Worm (Caenorhabditis elegans): ENCODE data around the gene got-2.2.
A peak's percentile ranks its signal among the peaks of the same experiment; 100 is the strongest.

got-2.2 gene

DNA sequence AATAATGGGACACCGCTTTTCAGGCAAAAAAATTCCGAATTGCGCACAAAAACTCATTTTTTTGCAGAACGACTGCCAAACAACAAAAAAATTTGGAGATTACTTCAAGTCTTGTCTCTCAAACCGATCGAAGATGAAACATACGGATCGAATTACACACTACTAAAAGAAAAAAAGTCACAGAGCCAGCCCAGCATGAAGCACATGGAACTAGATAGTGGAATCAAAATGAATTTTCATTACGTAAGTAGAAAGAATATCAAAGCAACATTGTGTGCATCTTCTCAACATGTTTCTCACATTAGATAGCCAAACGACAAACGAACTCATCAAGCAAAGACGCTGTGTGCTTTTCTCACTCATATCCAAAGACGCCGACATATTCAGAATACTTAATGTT, 19.7 kb upstream of the got-2.2 start:
- no peak for TF ChIP-seq lin-39 (tag; optimal IDR thresholded peaks at IDR 0.05)
- no peak for TF ChIP-seq lin-15B (tag; optimal IDR thresholded peaks at IDR 0.05)
- no peak for TF ChIP-seq ceh-16 (tag; optimal IDR thresholded peaks at IDR 0.05)
- no peak for TF ChIP-seq nhr-76 (tag; optimal IDR thresholded peaks at IDR 0.05)
- no peak for TF ChIP-seq snpc-4 (tag; optimal IDR thresholded peaks at IDR 0.05)

DNA sequence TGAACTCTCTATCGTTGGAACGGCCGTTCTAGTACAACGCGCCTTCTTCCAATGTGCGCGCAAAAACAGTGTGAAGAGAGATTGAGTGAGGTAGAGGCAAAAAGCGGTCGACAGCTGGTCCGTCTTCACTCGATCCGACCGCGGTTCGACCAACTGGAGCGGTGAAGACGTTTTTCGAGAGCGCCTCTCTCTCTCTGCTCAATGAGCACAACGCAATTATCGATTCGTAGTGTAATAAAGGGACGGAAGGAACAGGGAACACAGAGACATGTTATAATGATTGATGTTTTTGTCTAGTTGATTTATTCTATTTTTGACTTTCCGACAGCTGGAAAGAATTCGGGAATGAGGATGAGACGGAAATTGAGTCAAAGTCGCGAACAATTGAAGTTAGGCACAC, 15.9 kb upstream of the got-2.2 start:
- no peak for TF ChIP-seq ZK546.5 (tag; optimal IDR thresholded peaks at IDR 0.05)
- peak; percentile 6 for TF ChIP-seq lin-39 (tag; optimal IDR thresholded peaks at IDR 0.05)

DNA sequence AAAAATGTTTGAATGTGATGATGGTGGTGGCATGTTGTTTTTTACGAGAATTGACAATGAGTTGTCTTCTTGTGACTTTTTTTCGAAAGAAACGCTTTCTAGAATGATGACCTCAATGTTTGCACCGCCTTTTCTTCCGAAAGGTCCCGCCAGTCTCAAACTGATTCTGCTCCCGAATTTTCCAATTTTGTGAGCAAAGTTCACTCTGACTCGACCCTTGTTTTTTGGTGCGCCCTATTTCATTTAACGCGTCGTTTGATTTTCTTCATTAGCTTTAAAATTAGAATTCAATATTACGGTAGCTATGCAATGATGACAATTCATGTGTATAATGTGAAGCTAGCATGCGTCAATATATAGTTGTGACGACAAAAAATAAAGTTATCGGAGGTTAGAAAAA, 10.1 kb upstream of the got-2.2 start, which contains the start of gene lite-1:
TSS of gene lite-1 (minus strand) at position 101 of the 400 bp plus-strand sequence.
- TF ChIP-seq ceh-16 (tag; optimal IDR thresholded peaks at IDR 0.05): no peak
- no peak for TF ChIP-seq fkh-2 (tag; optimal IDR thresholded peaks at IDR 0.05)
- TF ChIP-seq eor-1 (tag; optimal IDR thresholded peaks at IDR 0.05): no peak
- TF ChIP-seq fos-1 (tag; optimal IDR thresholded peaks at IDR 0.05): no peak
- TF ChIP-seq lsy-12 (tag; optimal IDR thresholded peaks at IDR 0.05): no peak
- TF ChIP-seq fkh-10 (GFP tag; optimal IDR thresholded peaks at IDR 0.05): no peak
- TF ChIP-seq nhr-67 (tag; optimal IDR thresholded peaks at IDR 0.05): no peak
- no peak for TF ChIP-seq zag-1 (tag; optimal IDR thresholded peaks at IDR 0.05)
- no peak for TF ChIP-seq egl-5 (tag; optimal IDR thresholded peaks at IDR 0.05)
- no peak for TF ChIP-seq nhr-23 (tag; optimal IDR thresholded peaks at IDR 0.05)

DNA sequence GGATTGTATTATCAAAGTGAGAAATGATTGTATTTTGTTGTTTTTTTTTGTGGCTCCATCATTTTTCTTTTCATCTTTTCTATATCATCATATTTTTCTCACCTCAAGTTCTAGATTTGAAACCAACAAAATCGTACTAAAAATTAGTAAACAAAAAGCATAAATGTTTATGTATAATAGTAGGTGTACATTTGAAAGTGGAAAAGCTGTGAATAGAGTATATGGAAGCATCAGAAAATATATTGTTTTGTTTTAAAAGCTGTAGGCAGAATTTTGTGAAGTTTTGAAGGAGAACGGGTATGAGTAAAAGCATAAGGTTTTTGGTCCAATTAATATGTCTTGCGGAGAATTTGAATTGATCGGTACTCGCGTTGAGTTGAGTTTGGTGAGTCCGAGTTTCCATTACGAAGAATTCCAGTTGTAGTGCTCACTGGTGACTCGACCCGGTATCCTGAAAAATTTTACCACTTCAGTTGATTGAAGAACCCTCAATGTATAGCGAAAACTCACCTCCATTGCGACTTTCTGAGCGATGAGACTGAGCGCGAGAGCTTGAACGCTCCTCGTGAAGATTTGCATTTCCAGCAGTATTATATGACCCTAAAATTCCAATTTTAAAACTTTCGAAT, 7.7 kb upstream of the got-2.2 start, which contains the start of gene C14F11.4:
TSS of gene C14F11.4 (minus strand) at position 51 of the 629 bp plus-strand sequence.
- TF ChIP-seq egl-27 (tag; optimal IDR thresholded peaks at IDR 0.05): no peak
- TF ChIP-seq elt-1 (tag; optimal IDR thresholded peaks at IDR 0.05): no peak
- TF ChIP-seq lsy-12 (tag; optimal IDR thresholded peaks at IDR 0.05): no peak
- TF ChIP-seq pqm-1 (tag; optimal IDR thresholded peaks at IDR 0.05): no peak
- TF ChIP-seq tbx-2 (tag; optimal IDR thresholded peaks at IDR 0.05): no peak
- TF ChIP-seq R02D3.7 (tag; optimal IDR thresholded peaks at IDR 0.05): no peak
- TF ChIP-seq unc-62 (GFP tag; optimal IDR thresholded peaks at IDR 0.05): no peak
- TF ChIP-seq nfya-1 (tag; optimal IDR thresholded peaks at IDR 0.05; ENCODE audit: insufficient read depth): no peak
- no peak for TF ChIP-seq elt-2 (tag; optimal IDR thresholded peaks at IDR 0.05)
- TF ChIP-seq ztf-11 (tag; optimal IDR thresholded peaks at IDR 0.05): no peak
- no peak for TF ChIP-seq nhr-237 (tag; optimal IDR thresholded peaks at IDR 0.05)
- no peak for TF ChIP-seq ZK546.5 (tag; optimal IDR thresholded peaks at IDR 0.05)
- no peak for TF ChIP-seq fos-1 (tag; optimal IDR thresholded peaks at IDR 0.05)
- TF ChIP-seq pha-4 (tag; optimal IDR thresholded peaks at IDR 0.05): no peak
- TF ChIP-seq ceh-16 (tag; optimal IDR thresholded peaks at IDR 0.05): no peak
- no peak for TF ChIP-seq sea-2 (GFP tag; optimal IDR thresholded peaks at IDR 0.05)
- TF ChIP-seq lin-39 (tag; optimal IDR thresholded peaks at IDR 0.05): no peak
- no peak for TF ChIP-seq zag-1 (tag; optimal IDR thresholded peaks at IDR 0.05)
- no peak for TF ChIP-seq skn-1 (tag; optimal IDR thresholded peaks at IDR 0.05)

DNA sequence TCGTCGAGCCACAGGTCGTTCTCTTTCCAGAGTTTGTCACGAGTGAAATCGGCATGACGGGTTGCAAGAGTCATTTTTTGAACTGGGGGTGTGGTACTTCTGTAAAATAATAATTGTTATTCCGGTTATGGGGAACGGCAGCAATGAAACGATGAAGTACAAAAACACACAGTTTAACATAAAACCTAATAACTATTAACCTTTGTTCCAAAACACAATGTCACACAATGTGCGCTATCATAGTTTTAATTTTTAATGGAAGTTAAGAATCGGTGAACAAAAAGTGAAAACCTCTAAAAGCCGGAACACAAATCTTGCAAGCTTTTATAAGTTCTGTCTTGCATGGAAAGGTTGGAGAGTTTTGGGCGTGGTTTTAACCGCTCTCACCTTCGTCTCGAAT, 5.3 kb upstream of the got-2.2 start, which contains the start of gene hsp-43:
TSS of gene hsp-43 (minus strand) at position 101 of the 400 bp plus-strand sequence.
- TF ChIP-seq elt-3 (tag; optimal IDR thresholded peaks at IDR 0.05) (no peak), fkh-10 (GFP tag; optimal IDR thresholded peaks at IDR 0.05) (no peak), nhr-25 (tag; optimal IDR thresholded peaks at IDR 0.05) (no peak)

DNA sequence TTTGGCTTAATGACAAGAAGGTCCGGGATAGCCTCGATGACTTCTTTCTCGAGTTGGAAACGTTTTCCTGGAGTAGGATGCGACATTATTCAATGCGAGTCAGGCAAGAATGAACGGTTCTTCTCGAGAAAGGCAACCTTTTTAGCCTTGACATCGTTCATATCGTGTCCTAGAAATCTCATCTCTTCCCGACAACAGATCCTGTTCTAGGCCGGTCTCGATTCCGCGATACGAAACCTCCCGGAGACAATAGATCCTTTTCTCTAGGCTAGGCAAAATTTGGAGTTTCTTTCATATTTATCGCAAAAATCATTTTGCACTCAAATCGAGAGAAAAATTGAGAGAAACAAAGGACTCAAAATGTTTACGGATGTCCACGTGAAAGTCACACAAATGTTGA, 1.8 kb upstream of the got-2.2 start, which contains the start of gene rml-3:
TSS of gene rml-3 (minus strand) at position 93 of the 400 bp plus-strand sequence.
- TF ChIP-seq lin-39 (tag; optimal IDR thresholded peaks at IDR 0.05) (no peak), ceh-9 (tag; optimal IDR thresholded peaks at IDR 0.05) (no peak), nhr-11 (tag; optimal IDR thresholded peaks at IDR 0.05) (no peak), nhr-67 (tag; optimal IDR thresholded peaks at IDR 0.05) (no peak), ztf-4 (tag; optimal IDR thresholded peaks at IDR 0.05) (no peak), nhr-23 (tag; optimal IDR thresholded peaks at IDR 0.05) (peak; percentile 74), fkh-10 (GFP tag; optimal IDR thresholded peaks at IDR 0.05) (no peak)

All from whole organism, L3 larva.